Fruit fly (Drosophila melanogaster): Measurements from ENCODE around the gene ome.

- peak; percentile 0 for TF ChIP-seq fru (GFP tag; optimal IDR thresholded peaks at IDR 0.05)
- TF ChIP-seq HLH106 (tag; optimal IDR thresholded peaks at IDR 0.05): no peak
- TF ChIP-seq br (GFP tag; optimal IDR thresholded peaks at IDR 0.05): no peak
- TF ChIP-seq dsf (GFP tag; optimal IDR thresholded peaks at IDR 0.05; ENCODE audit: borderline replicate concordance): no peak
- TF ChIP-seq Jra (GFP tag; optimal IDR thresholded peaks at IDR 0.05): peak; percentile 13
- no peak for TF ChIP-seq lola (GFP tag; optimal IDR thresholded peaks at IDR 0.05)
- TF ChIP-seq h (GFP tag; optimal IDR thresholded peaks at IDR 0.05): no peak
Measured at dm6 chr3L:14673740-14674463, 1.3 kb downstream of the ome start.

All from whole organism, wandering third instar larva.